Worm (Caenorhabditis elegans) whole organism, L4 larva: ENCODE measurements around the gene T09F3.4.

Source experiments
- F37D6.2 ChIP-seq: sonication (generic microtip); optimal IDR thresholded peaks from 2 replicates; lab custom pipeline; 2016; ENCODE audit warnings: mild to moderate bottlenecking, missing genetic modification characterization, missing compliant biosample characterization
- F44E2.7 ChIP-seq: fragments of 200-800 bp; sonication (Bioruptor generic); IDR thresholded peaks from 2 replicates; pipeline ENCODE4 v2.1.2; 2022; ENCODE audit warnings: missing genetic modification characterization, missing compliant biosample characterization
- R02D3.7 ChIP-seq: fragments of 150-350 bp; sonication (generic microtip); optimal IDR thresholded peaks from 3 replicates; lab custom pipeline; 2014; ENCODE audit warnings: missing biosample characterization, missing genetic modification characterization
- T20F7.1 ChIP-seq: fragments of 200-800 bp; sonication (Bioruptor generic); optimal IDR thresholded peaks from 2 replicates; lab custom pipeline; 2018; ENCODE audit warnings: mild to moderate bottlenecking, missing genetic modification characterization, missing compliant biosample characterization
- T26A8.4 ChIP-seq: fragments of 200-800 bp; sonication (Bioruptor generic); IDR thresholded peaks from 2 replicates; pipeline ENCODE4 v1.3.6; 2022; ENCODE audit warnings: missing genetic modification characterization, missing compliant biosample characterization
- Y105C5A.15 ChIP-seq: fragments of 200-800 bp; sonication (Bioruptor generic); IDR thresholded peaks from 2 replicates; pipeline ENCODE4 v1.3.6; 2022; ENCODE audit warnings: missing genetic modification characterization, missing compliant biosample characterization
- ZK337.2 ChIP-seq: fragments of 200-800 bp; sonication (Bioruptor generic); IDR thresholded peaks from 2 replicates; pipeline ENCODE4 v1.3.6; 2022; ENCODE audit warnings: missing genetic modification reagents, missing genetic modification characterization, missing compliant biosample characterization
- aly-2 ChIP-seq: sonication (generic microtip); optimal IDR thresholded peaks from 2 replicates; lab custom pipeline; 2018; ENCODE audit warnings: missing biosample characterization, missing genetic modification characterization
- arid-1 ChIP-seq: fragments of 200-800 bp; sonication (Bioruptor generic); conservative IDR thresholded peaks from 2 replicates; pipeline ENCODE4 v1.3.6; 2022; ENCODE audit warnings: missing genetic modification reagents, missing genetic modification characterization, missing compliant biosample characterization
- attf-4 ChIP-seq: sonication (generic microtip); optimal IDR thresholded peaks from 3 replicates; lab custom pipeline; 2017; ENCODE audit warnings: missing biosample characterization, missing genetic modification characterization
- ceh-62 ChIP-seq: sonication (generic microtip); optimal IDR thresholded peaks from 2 replicates; lab custom pipeline; 2017; ENCODE audit warnings: missing biosample characterization, missing genetic modification characterization
- cey-2 ChIP-seq: sonication (generic microtip); optimal IDR thresholded peaks from 3 replicates; lab custom pipeline; 2017; ENCODE audit warnings: missing genetic modification characterization, mild to moderate bottlenecking, missing compliant biosample characterization, antibody characterized with exemption, borderline replicate concordance; ENCODE audit not compliant: insufficient read depth
- daf-16 ChIP-seq, 3 experiments: sonication (generic microtip); optimal IDR thresholded peaks; 2 replicates each; lab custom pipeline; 2016 to 2017; ENCODE audit warnings: missing genetic modification characterization in 3 of 3, missing genetic modification reagents in 3 of 3, mild to moderate bottlenecking in 2 of 3, missing compliant biosample characterization in 2 of 3, missing biosample characterization in 1 of 3, moderate library complexity in 1 of 3
- daf-8 ChIP-seq: fragments of 200-800 bp; sonication (Bioruptor generic); IDR thresholded peaks from 2 replicates; pipeline ENCODE4 v1.3.6; 2022; ENCODE audit warnings: missing genetic modification characterization, missing compliant biosample characterization
- dmd-6 ChIP-seq: fragments of 200-800 bp; sonication (Bioruptor generic); IDR thresholded peaks from 2 replicates; pipeline ENCODE4 v1.3.6; 2022; ENCODE audit warnings: missing genetic modification reagents, missing genetic modification characterization, missing compliant biosample characterization
- dpl-1 ChIP-seq: fragments of 150-350 bp; optimal IDR thresholded peaks from 2 replicates; lab custom pipeline; 2014; ENCODE audit warnings: missing biosample characterization, missing genetic modification reagents, missing genetic modification characterization
- duxl-1 ChIP-seq: sonication (generic microtip); optimal IDR thresholded peaks from 2 replicates; lab custom pipeline; 2016; ENCODE audit warnings: mild to moderate bottlenecking, missing genetic modification characterization, moderate library complexity, missing compliant biosample characterization; ENCODE audit not compliant: poor library complexity
- dve-1 ChIP-seq: sonication (generic microtip); optimal IDR thresholded peaks from 2 replicates; lab custom pipeline; 2017; ENCODE audit warnings: antibody characterized with exemption, mild to moderate bottlenecking, missing genetic modification characterization, missing compliant biosample characterization; ENCODE audit not compliant: insufficient read depth
- egl-27 ChIP-seq: sonication (generic microtip); optimal IDR thresholded peaks from 3 replicates; lab custom pipeline; 2017; ENCODE audit warnings: missing biosample characterization, missing genetic modification reagents, missing genetic modification characterization
- fkh-10 ChIP-seq: fragments of 150-350 bp; optimal IDR thresholded peaks from 2 replicates; lab custom pipeline; 2014; ENCODE audit warnings: missing biosample characterization, missing genetic modification reagents, missing genetic modification characterization
- hif-1 ChIP-seq, 2 experiments: sonication (generic microtip); optimal IDR thresholded peaks; 2 replicates each; lab custom pipeline; 2016 to 2017; ENCODE audit warnings: missing compliant biosample characterization in 2 of 2, missing genetic modification characterization in 2 of 2, missing genetic modification reagents in 2 of 2, missing genotype in 2 of 2, mild to moderate bottlenecking in 1 of 2
- hlh-11 ChIP-seq: fragments of 200-800 bp; sonication (Bioruptor generic); optimal IDR thresholded peaks from 2 replicates; lab custom pipeline; 2018; ENCODE audit warnings: mild to moderate bottlenecking, missing genetic modification characterization, missing compliant biosample characterization
- hlh-30 ChIP-seq: sonication (generic microtip); optimal IDR thresholded peaks from 2 replicates; lab custom pipeline; 2017; ENCODE audit warnings: antibody characterized with exemption, mild to moderate bottlenecking, missing genetic modification characterization, missing compliant biosample characterization; ENCODE audit not compliant: insufficient read depth
- lin-1 ChIP-seq: fragments of 200-800 bp; sonication (Bioruptor generic); IDR thresholded peaks from 2 replicates; pipeline ENCODE4 v1.3.6; 2022; ENCODE audit warnings: missing genetic modification reagents, missing genetic modification characterization, missing compliant biosample characterization
- lin-15B ChIP-seq: fragments of 150-350 bp; sonication (generic microtip); optimal IDR thresholded peaks from 3 replicates; lab custom pipeline; 2014; ENCODE audit warnings: missing biosample characterization, missing genetic modification characterization
- lin-38 ChIP-seq: fragments of 200-800 bp; sonication (Bioruptor generic); IDR thresholded peaks from 2 replicates; pipeline ENCODE4 v1.3.6; 2022; ENCODE audit warnings: missing genetic modification reagents, missing genetic modification characterization, missing compliant biosample characterization
- lsy-2 ChIP-seq, 2 experiments: fragments of 150-350 bp in 1 of 2; sonication (generic microtip) in 1 of 2; optimal IDR thresholded peaks; 2 replicates each; lab custom pipeline; 2014 to 2017; ENCODE audit warnings: missing biosample characterization in 2 of 2, missing genetic modification characterization in 2 of 2
- madf-5 ChIP-seq, 2 experiments: fragments of 200-800 bp; sonication (Bioruptor generic); IDR thresholded peaks; 2 replicates each; pipeline ENCODE4 v1.3.6; 2022; ENCODE audit warnings: missing compliant biosample characterization in 2 of 2, missing genetic modification characterization in 2 of 2
- madf-9 ChIP-seq: fragments of 200-800 bp; sonication (Bioruptor generic); conservative IDR thresholded peaks from 2 replicates; pipeline ENCODE4 v1.3.6; 2022; ENCODE audit warnings: missing genetic modification reagents, missing genetic modification characterization, missing compliant biosample characterization
- mdt-29 ChIP-seq: fragments of 200-800 bp; sonication (Bioruptor generic); IDR thresholded peaks from 2 replicates; pipeline ENCODE4 v1.3.6; 2022; ENCODE audit warnings: missing genetic modification reagents, missing genetic modification characterization, missing compliant biosample characterization
- mep-1 ChIP-seq: fragments of 150-350 bp; sonication (generic microtip); optimal IDR thresholded peaks from 3 replicates; lab custom pipeline; 2014; ENCODE audit warnings: missing biosample characterization, missing genetic modification characterization
- mes-2 ChIP-seq: sonication (generic microtip); optimal IDR thresholded peaks from 2 replicates; lab custom pipeline; 2016; ENCODE audit warnings: missing genotype, mild to moderate bottlenecking, missing genetic modification characterization, missing compliant biosample characterization; ENCODE audit not compliant: poor library complexity, severe bottlenecking
- nhr-102 ChIP-seq: sonication (generic microtip); optimal IDR thresholded peaks from 2 replicates; lab custom pipeline; 2016; ENCODE audit warnings: mild to moderate bottlenecking, missing genetic modification characterization, moderate library complexity, missing compliant biosample characterization
- nhr-25 ChIP-seq: sonication (generic microtip); optimal IDR thresholded peaks from 2 replicates; lab custom pipeline; 2017; ENCODE audit warnings: missing genetic modification characterization, mild to moderate bottlenecking, missing compliant biosample characterization, antibody characterized with exemption, moderate library complexity, borderline replicate concordance; ENCODE audit not compliant: insufficient read depth
- nhr-28 ChIP-seq: fragments of 150-350 bp; optimal IDR thresholded peaks from 2 replicates; lab custom pipeline; 2014; ENCODE audit warnings: missing biosample characterization, missing genetic modification characterization
- nhr-48 ChIP-seq: sonication (generic microtip); optimal IDR thresholded peaks from 2 replicates; lab custom pipeline; 2016; ENCODE audit warnings: mild to moderate bottlenecking, missing genetic modification characterization, missing compliant biosample characterization
- nhr-6 ChIP-seq: fragments of 150-350 bp; optimal IDR thresholded peaks from 2 replicates; lab custom pipeline; 2014; ENCODE audit warnings: missing biosample characterization, missing genetic modification characterization
- pha-4 ChIP-seq, 2 experiments: fragments of 150-350 bp in 1 of 2; fragments of 200-800 bp in 1 of 2; sonication (Bioruptor generic) in 1 of 2; IDR thresholded peaks in 1 of 2; optimal IDR thresholded peaks in 1 of 2; 2 replicates each; pipeline versions ENCODE4 v1.3.6 to Lab custom; 2014 to 2022; ENCODE audit warnings: missing genetic modification characterization in 2 of 2, missing genetic modification reagents in 2 of 2, missing biosample characterization in 1 of 2, missing compliant biosample characterization in 1 of 2
- rbr-2 ChIP-seq: sonication (generic microtip); optimal IDR thresholded peaks from 2 replicates; lab custom pipeline; 2016; ENCODE audit warnings: missing genotype, missing genetic modification characterization, missing compliant biosample characterization
- snpc-1.2 ChIP-seq: fragments of 200-800 bp; sonication (Bioruptor generic); IDR thresholded peaks from 2 replicates; pipeline ENCODE4 v1.3.6; 2022; ENCODE audit warnings: missing genetic modification reagents, missing genetic modification characterization, missing compliant biosample characterization
- unc-130 ChIP-seq: sonication (generic microtip); optimal IDR thresholded peaks from 2 replicates; lab custom pipeline; 2016; ENCODE audit warnings: missing genetic modification reagents, missing genetic modification characterization, missing compliant biosample characterization
- unc-62 ChIP-seq, 3 experiments: fragments of 150-350 bp in 1 of 3; sonication (generic microtip); optimal IDR thresholded peaks in 2 of 3; peaks in 1 of 3; 1 replicate in 1 of 3; 2 replicates in 2 of 3; lab custom pipeline; 2014 to 2017; ENCODE audit warnings: missing biosample characterization in 3 of 3, missing genetic modification characterization in 3 of 3, missing genetic modification reagents in 3 of 3, missing genotype in 1 of 3
- vab-7 ChIP-seq: fragments of 200-800 bp; sonication (Bioruptor generic); IDR thresholded peaks from 2 replicates; pipeline ENCODE4 v1.3.6; 2022; ENCODE audit warnings: missing genetic modification reagents, missing genetic modification characterization, missing compliant biosample characterization
- zag-1 ChIP-seq: fragments of 150-350 bp; optimal IDR thresholded peaks from 2 replicates; lab custom pipeline; 2014; ENCODE audit warnings: missing biosample characterization, missing genetic modification characterization
- zfp-2 ChIP-seq: sonication (generic microtip); optimal IDR thresholded peaks from 2 replicates; lab custom pipeline; 2016; ENCODE audit warnings: mild to moderate bottlenecking, missing genetic modification characterization, missing compliant biosample characterization
- zip-2 ChIP-seq: fragments of 150-350 bp; optimal IDR thresholded peaks from 2 replicates; lab custom pipeline; 2014; ENCODE audit warnings: missing biosample characterization, missing genetic modification characterization
- ztf-7 ChIP-seq: fragments of 150-350 bp; optimal IDR thresholded peaks from 2 replicates; lab custom pipeline; 2014; ENCODE audit warnings: missing biosample characterization, missing genetic modification characterization

The T09F3.4 gene

ce11 chrII:10395303-10395757 lies at the start of gene T09F3.4:
T09F3.4 (plus strand) TSS chrII:10395707.
- peak; percentile 66 for TF ChIP-seq mep-1 (tag; lab: Kevin White, UChicago)
- TF ChIP-seq R02D3.7 (tag; lab: Kevin White, UChicago), result no peak
- TF ChIP-seq nhr-28 (tag; lab: Kevin White, UChicago), result peak; percentile 95
- no peak for TF ChIP-seq fkh-10 (GFP tag; lab: Kevin White, UChicago)
- TF ChIP-seq nhr-102 (tag; lab: Kevin White, UChicago), result no peak
- TF ChIP-seq arid-1, result 0 out of 2 replicates have a peak, but pooled peaks have one; percentile 13
- TF ChIP-seq zip-2 (tag; lab: Kevin White, UChicago), result no peak
- peak in 1 of 2 experiments; percentile 86 for TF ChIP-seq lsy-2 (tag; optimal IDR thresholded peaks at IDR 0.05; lab: Kevin White, UChicago)
- TF ChIP-seq unc-62 (GFP tag; optimal IDR thresholded peaks at IDR 0.05 in 1 of 2; lab: Kevin White, UChicago), result peak in 1 of 2 experiments; percentile 25
- TF ChIP-seq unc-62 (tag; optimal IDR thresholded peaks at IDR 0.05; lab: Kevin White, UChicago), result no peak
- no peak for TF ChIP-seq pha-4 (GFP tag; IDR thresholded peaks at IDR 0.05; lab: Robert Waterston, UW)
- TF ChIP-seq pha-4 (tag; optimal IDR thresholded peaks at IDR 0.05; lab: Kevin White, UChicago), result peak; percentile 40
- 0 out of 2 replicates have a peak, but pooled peaks have one; percentile 54 for TF ChIP-seq ZK337.2 (GFP tag; lab: Robert Waterston, UW)
- peak; percentile 66 for TF ChIP-seq T20F7.1 (GFP tag; lab: Kevin White, UChicago)
- no peak for TF ChIP-seq vab-7 (GFP tag; lab: Robert Waterston, UW)
- peak; percentile 69 for TF ChIP-seq dpl-1 (GFP tag; lab: Kevin White, UChicago)
- 0 out of 4 replicates have a peak, but pooled peaks of 1 of the 2 experiments have one; percentile 6 for TF ChIP-seq madf-5 (GFP tag; IDR thresholded peaks at IDR 0.05; lab: Robert Waterston, UW)
- peak; percentile 13 for TF ChIP-seq hlh-11
- no peak for TF ChIP-seq attf-4 (tag; lab: Kevin White, UChicago)
- no peak for TF ChIP-seq egl-27 (tag; lab: Kevin White, UChicago)
- no peak for TF ChIP-seq madf-9 (GFP tag; lab: Robert Waterston, UW)
- TF ChIP-seq daf-8 (GFP tag; lab: Robert Waterston, UW), result no peak
- TF ChIP-seq Y105C5A.15 (GFP tag; lab: Robert Waterston, UW), result no peak
- TF ChIP-seq dve-1, result peak; percentile 67
- no peak for TF ChIP-seq T26A8.4 (GFP tag; lab: Robert Waterston, UW)
- TF ChIP-seq hlh-30 (tag; lab: Kevin White, UChicago), result peak; percentile 28
- TF ChIP-seq rbr-2, result peak; percentile 8
- TF ChIP-seq nhr-25 (tag; lab: Kevin White, UChicago), result no peak
- TF ChIP-seq lin-1 (GFP tag; lab: Robert Waterston, UW), result no peak
- TF ChIP-seq ceh-62 (tag; lab: Kevin White, UChicago), result no peak
- no peak for TF ChIP-seq cey-2 (tag; lab: Kevin White, UChicago)
- TF ChIP-seq zfp-2 (tag; lab: Kevin White, UChicago), result no peak
- no peak for TF ChIP-seq zag-1
- no peak for TF ChIP-seq aly-2 (tag; lab: Kevin White, UChicago)
- TF ChIP-seq duxl-1, result no peak
- TF ChIP-seq lin-38 (GFP tag; lab: Robert Waterston, UW), result peak; percentile 61
- TF ChIP-seq snpc-1.2 (GFP tag; lab: Robert Waterston, UW), result peak; percentile 39; the same call in 1 of the 2 replicates
- peak; percentile 97 for TF ChIP-seq mes-2
- peak; percentile 23; the same call in 1 of the 2 replicates for TF ChIP-seq dmd-6
- TF ChIP-seq unc-130 (GFP tag; lab: Kevin White, UChicago), result peak; percentile 78
- TF ChIP-seq mdt-29 (GFP tag; lab: Robert Waterston, UW), result no peak
- peak; percentile 64 for TF ChIP-seq nhr-6 (tag; lab: Kevin White, UChicago)
- TF ChIP-seq F44E2.7 (GFP tag; lab: Robert Waterston, UW), result no peak
- peak in 1 of 2 experiments; percentile 83 for TF ChIP-seq hif-1 (tag; optimal IDR thresholded peaks at IDR 0.05; lab: Kevin White, UChicago)
- TF ChIP-seq ztf-7 (tag; lab: Kevin White, UChicago), result no peak
- no peak for TF ChIP-seq lin-15B (tag; lab: Kevin White, UChicago)
- no peak for TF ChIP-seq nhr-48
- no peak for TF ChIP-seq F37D6.2 (tag; lab: Kevin White, UChicago)
- no peak for TF ChIP-seq daf-16 (GFP tag; optimal IDR thresholded peaks at IDR 0.05; lab: Kevin White, UChicago)
- peak; percentile 9 for TF ChIP-seq daf-16 (tag; optimal IDR thresholded peaks at IDR 0.05; lab: Kevin White, UChicago)
